Fruit fly (Drosophila melanogaster) whole organism, pupa: ENCODE data around the gene CG9701.
A peak's percentile ranks its signal among the peaks of the same experiment; 100 is the strongest.

ENCODE experiments used
- CG10348 ChIP-seq: fragments of 200-800 bp; sonication (Bioruptor generic); IDR thresholded peaks from 2 replicates; pipeline ENCODE4 v1.3.6; 2022; ENCODE audit warnings: missing biosample characterization, missing genetic modification characterization
- CG12605 ChIP-seq: fragments of 200-800 bp; sonication (Bioruptor generic); IDR thresholded peaks from 2 replicates; pipeline ENCODE4 v1.3.6; 2022; ENCODE audit warnings: missing biosample characterization, missing genetic modification characterization
- CG13204 ChIP-seq: fragments of 200-800 bp; sonication (Bioruptor generic); optimal IDR thresholded peaks from 2 replicates; lab custom pipeline; 2018; ENCODE audit warnings: missing biosample characterization, mild to moderate bottlenecking, missing genetic modification characterization, moderate library complexity
- CG14655 ChIP-seq: fragments of 200-800 bp; sonication (Bioruptor generic); optimal IDR thresholded peaks from 3 replicates; lab custom pipeline; 2017; ENCODE audit warnings: mild to moderate bottlenecking, missing biosample characterization, missing genetic modification reagents, missing genetic modification characterization
- CG15710 ChIP-seq: fragments of 200-800 bp; sonication (Bioruptor generic); optimal IDR thresholded peaks from 2 replicates; lab custom pipeline; 2018; ENCODE audit warnings: missing biosample characterization, mild to moderate bottlenecking, missing genetic modification characterization, moderate library complexity
- CG17806 ChIP-seq: fragments of 200-800 bp; sonication (Bioruptor generic); optimal IDR thresholded peaks from 2 replicates; lab custom pipeline; 2018; ENCODE audit warnings: missing biosample characterization, mild to moderate bottlenecking, missing genetic modification characterization, moderate library complexity
- CG32121 ChIP-seq: fragments of 200-800 bp; sonication (Bioruptor generic); IDR thresholded peaks from 2 replicates; pipeline ENCODE4 v1.3.6; 2022; ENCODE audit warnings: missing biosample characterization, missing genetic modification characterization
- CG34367 ChIP-seq: fragments of 200-800 bp; sonication (Bioruptor generic); optimal IDR thresholded peaks from 2 replicates; lab custom pipeline; 2018; ENCODE audit warnings: missing biosample characterization, mild to moderate bottlenecking, missing genetic modification characterization
- CG4496 ChIP-seq: fragments of 200-800 bp; sonication (Bioruptor generic); IDR thresholded peaks from 3 replicates; pipeline ENCODE4 v1.3.6; 2022; ENCODE audit warnings: missing biosample characterization, missing genetic modification characterization
- CG8159 ChIP-seq: fragments of 200-800 bp; sonication (Bioruptor generic); optimal IDR thresholded peaks from 3 replicates; lab custom pipeline; 2018; ENCODE audit warnings: missing biosample characterization, mild to moderate bottlenecking, missing genetic modification characterization, moderate library complexity
- CG8301 ChIP-seq: fragments of 200-800 bp; sonication (Bioruptor generic); optimal IDR thresholded peaks from 2 replicates; lab custom pipeline; 2018; ENCODE audit warnings: missing biosample characterization, mild to moderate bottlenecking, missing genetic modification characterization
- CG9948 ChIP-seq: fragments of 200-800 bp; sonication (Bioruptor generic); optimal IDR thresholded peaks from 2 replicates; lab custom pipeline; 2018; ENCODE audit warnings: missing biosample characterization, mild to moderate bottlenecking, missing genetic modification characterization, moderate library complexity
- D1 ChIP-seq: fragments of 200-800 bp; sonication (Bioruptor generic); optimal IDR thresholded peaks from 2 replicates; lab custom pipeline; 2018; ENCODE audit warnings: missing biosample characterization, mild to moderate bottlenecking, missing genetic modification characterization, moderate library complexity
- EcR ChIP-seq: fragments of 200-800 bp; sonication (Bioruptor generic); optimal IDR thresholded peaks from 3 replicates; lab custom pipeline; 2019; ENCODE audit warnings: missing biosample characterization, missing genetic modification characterization, mild to moderate bottlenecking, moderate library complexity, missing genetic modification reagents
- Ets98B ChIP-seq: fragments of 200-800 bp; sonication (Bioruptor generic); IDR thresholded peaks from 2 replicates; pipeline ENCODE4 v1.3.6; 2022; ENCODE audit warnings: missing biosample characterization, missing genetic modification characterization
- Pif1A ChIP-seq: fragments of 200-800 bp; sonication (Bioruptor generic); optimal IDR thresholded peaks from 3 replicates; lab custom pipeline; 2016; ENCODE audit warnings: missing biosample characterization, missing genetic modification characterization
- Pif1B ChIP-seq: fragments of 200-800 bp; sonication (Bioruptor generic); optimal IDR thresholded peaks from 3 replicates; lab custom pipeline; 2016; ENCODE audit warnings: missing biosample characterization, missing genetic modification characterization
- Snoo ChIP-seq: fragments of 200-800 bp; sonication (Bioruptor generic); optimal IDR thresholded peaks from 3 replicates; lab custom pipeline; 2017; ENCODE audit warnings: missing biosample characterization, mild to moderate bottlenecking, missing genetic modification characterization, inconsistent platforms
- fd96Ca ChIP-seq: fragments of 200-800 bp; sonication (Bioruptor generic); IDR thresholded peaks from 3 replicates; pipeline ENCODE4 v1.3.6; 2022; ENCODE audit warnings: missing biosample characterization, missing genetic modification characterization
- gl ChIP-seq: fragments of 200-800 bp; sonication (Bioruptor generic); optimal IDR thresholded peaks from 2 replicates; lab custom pipeline; 2018; ENCODE audit warnings: missing biosample characterization, mild to moderate bottlenecking, missing genetic modification characterization
- rn ChIP-seq: fragments of 200-800 bp; sonication (Bioruptor generic); IDR thresholded peaks from 2 replicates; pipeline ENCODE4 v1.3.6; 2022; ENCODE audit warnings: missing biosample characterization, missing genetic modification characterization

CG9701 gene

dm6 chr3L:16733246-16733645 lies at the start of gene CG9701:
TSS of gene CG9701 (plus strand) at chr3L:16733546.
- no peak for TF ChIP-seq gl (tag; lab: Kevin White, UChicago)
- TF ChIP-seq CG10348 (GFP tag; lab: Robert Waterston, UW), result no peak
- TF ChIP-seq CG15710 (tag; lab: Kevin White, UChicago), result no peak
- no peak for TF ChIP-seq fd96Ca (GFP tag; lab: Robert Waterston, UW)

- TF ChIP-seq fd96Ca (GFP tag; lab: Robert Waterston, UW), result 0 out of 3 replicates have a peak, but pooled peaks have one; percentile 13
- peak; percentile 4 for TF ChIP-seq gl (tag; lab: Kevin White, UChicago)
- TF ChIP-seq Pif1B (GFP tag; lab: Kevin White, UChicago), result no peak
- no peak for TF ChIP-seq CG9948 (tag; lab: Kevin White, UChicago)
- TF ChIP-seq rn, result no peak
- no peak for TF ChIP-seq CG17806
Measured at dm6 chr3L:16689491-16689890, 43.9 kb upstream of the CG9701 start.

DNA sequence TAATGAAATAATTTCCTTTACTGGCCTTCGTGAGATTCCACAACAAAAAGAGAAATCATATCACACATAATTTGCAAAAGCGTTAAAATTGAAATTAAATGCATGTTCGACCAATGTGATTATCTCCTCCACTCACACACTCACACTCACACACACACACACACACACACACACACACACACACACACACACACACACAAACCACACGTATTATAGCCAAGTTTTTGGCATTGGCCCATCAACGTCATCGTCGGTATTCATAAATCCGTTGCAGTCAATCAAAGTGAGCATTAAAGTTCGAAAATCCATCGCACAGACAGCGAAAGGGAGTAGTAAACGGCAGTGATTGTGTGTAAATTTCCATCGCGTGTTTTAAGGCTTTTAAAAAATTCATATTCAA lies 43.3 kb upstream of the CG9701 start:
- no peak for TF ChIP-seq CG17806
- no peak for TF ChIP-seq gl (tag; lab: Kevin White, UChicago)
- TF ChIP-seq CG9948 (tag; lab: Kevin White, UChicago), result no peak
- TF ChIP-seq CG34367, result no peak
- no peak for TF ChIP-seq CG8301 (tag; lab: Kevin White, UChicago)
- no peak for TF ChIP-seq CG12605
- TF ChIP-seq CG8159 (tag; lab: Kevin White, UChicago), result no peak
- no peak for TF ChIP-seq D1 (tag; lab: Kevin White, UChicago)
- no peak for TF ChIP-seq CG10348 (GFP tag; lab: Robert Waterston, UW)
- TF ChIP-seq CG4496, result no peak
- TF ChIP-seq CG15710 (tag; lab: Kevin White, UChicago), result no peak
- no peak for TF ChIP-seq fd96Ca (GFP tag; lab: Robert Waterston, UW)
- no peak for TF ChIP-seq EcR
- no peak for TF ChIP-seq Ets98B (GFP tag; lab: Robert Waterston, UW)
- TF ChIP-seq CG14655, result no peak
- no peak for TF ChIP-seq CG32121 (GFP tag; lab: Robert Waterston, UW)
- TF ChIP-seq Pif1A (GFP tag; lab: Kevin White, UChicago), result no peak
- TF ChIP-seq Pif1B (GFP tag; lab: Kevin White, UChicago), result no peak
- TF ChIP-seq CG13204, result no peak
- TF ChIP-seq Snoo (tag; lab: Kevin White, UChicago), result no peak

DNA sequence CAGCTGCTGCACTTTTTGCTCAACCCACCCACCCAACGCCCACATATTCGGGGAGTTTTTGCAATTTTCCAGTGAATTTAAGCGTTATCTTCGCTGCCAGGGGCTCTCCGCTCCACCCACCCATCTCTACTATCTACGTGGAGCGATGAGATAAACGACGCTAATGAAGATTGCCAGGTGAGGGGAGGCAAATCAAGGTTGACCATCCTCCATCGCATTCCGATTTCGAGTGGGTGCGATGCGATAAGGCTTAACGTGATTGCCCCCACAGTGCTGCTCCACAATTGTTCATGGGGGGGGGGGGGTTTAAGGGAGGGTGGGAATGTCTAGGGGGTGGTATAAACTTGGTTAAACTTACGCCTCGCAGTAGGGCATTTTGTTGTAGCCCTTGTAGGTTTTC lies 39.5 kb upstream of the CG9701 start:
- TF ChIP-seq Pif1A (GFP tag; lab: Kevin White, UChicago) (no peak), EcR (peak; percentile 42)
- TF ChIP-seq, all 21 proteins: peak for 1

DNA sequence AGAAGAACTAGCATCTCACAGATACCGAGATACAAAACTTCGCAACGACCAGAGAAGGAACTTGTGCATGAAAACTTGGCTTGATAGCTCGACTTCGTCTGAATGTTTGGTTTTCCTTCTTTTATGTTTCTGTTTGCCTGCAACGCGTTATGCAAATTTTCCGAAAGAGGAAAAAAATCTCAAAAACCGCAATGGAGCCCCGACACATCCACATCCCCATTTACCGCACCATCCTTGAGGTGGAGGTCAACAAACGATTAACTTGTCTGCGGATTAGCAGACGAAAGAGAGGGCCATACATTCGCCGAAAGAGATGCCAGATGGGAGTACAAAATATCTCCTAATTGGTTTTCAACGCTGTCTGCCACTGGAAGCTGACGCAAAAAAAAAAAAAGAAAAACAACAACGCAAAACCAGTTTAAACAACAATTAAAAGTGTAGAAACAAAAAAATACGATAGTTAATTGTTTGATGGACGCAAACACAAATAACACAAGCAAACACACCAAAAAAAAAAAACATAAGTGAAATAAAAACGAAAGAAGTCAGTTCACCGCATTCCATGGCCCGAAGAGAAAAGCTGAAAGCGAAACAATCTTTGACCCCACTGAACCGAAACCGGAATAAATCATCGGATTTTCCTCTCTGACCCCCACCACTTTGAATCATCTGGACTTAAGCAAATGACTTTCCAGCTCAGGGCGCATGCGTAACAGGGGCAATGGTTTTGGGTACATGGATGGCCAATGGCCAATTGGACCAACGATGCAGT lies 38.1 kb upstream of the CG9701 start:
- peak; percentile 61 for TF ChIP-seq EcR
- no peak for TF ChIP-seq CG4496
- TF ChIP-seq Snoo (tag; lab: Kevin White, UChicago), result no peak

- TF ChIP-seq CG8301 (tag; lab: Kevin White, UChicago) (peak; percentile 22), fd96Ca (GFP tag; lab: Robert Waterston, UW) (0 out of 3 replicates have a peak, but pooled peaks have one; percentile 28), CG17806 (peak; percentile 6), Ets98B (GFP tag; lab: Robert Waterston, UW) (peak; percentile 40; the same call in 1 of the 2 replicates), CG14655 (peak; percentile 35), CG4496 (peak; percentile 23; the same call in 1 of the 3 replicates), Snoo (tag; lab: Kevin White, UChicago) (no peak), Pif1A (GFP tag; lab: Kevin White, UChicago) (no peak), CG32121 (GFP tag; lab: Robert Waterston, UW) (0 out of 2 replicates have a peak, but pooled peaks have one; percentile 39), CG8159 (tag; lab: Kevin White, UChicago) (peak; percentile 5)
Measured at dm6 chr3L:16697069-16697468, 36.3 kb upstream of the CG9701 start.

DNA sequence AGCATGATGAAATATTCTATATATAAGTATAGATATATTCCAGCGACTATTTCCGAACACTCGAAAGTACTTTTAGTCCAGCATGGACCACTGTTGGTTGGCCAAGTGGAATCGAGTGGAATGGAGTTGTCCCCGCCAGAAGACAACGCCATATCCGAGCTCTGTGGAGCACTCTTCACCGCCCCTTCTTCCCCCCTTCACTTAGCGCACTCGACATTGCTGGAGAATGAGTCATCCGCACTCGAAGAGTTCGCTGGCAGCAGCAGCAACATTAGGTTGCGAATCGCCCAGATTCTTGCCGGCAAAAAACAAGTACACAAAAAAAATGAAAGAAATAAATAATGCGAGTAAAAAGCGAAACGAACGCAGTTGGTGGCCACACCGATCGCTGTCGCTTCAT lies 35.3 kb upstream of the CG9701 start:
- TF ChIP-seq CG13204 (no peak), CG4496 (no peak), D1 (tag; lab: Kevin White, UChicago) (no peak), EcR (peak; percentile 34), Pif1B (GFP tag; lab: Kevin White, UChicago) (no peak), CG8301 (tag; lab: Kevin White, UChicago) (no peak), CG14655 (no peak), CG12605 (0 out of 2 replicates have a peak, but pooled peaks have one; percentile 23)
